Fruit fly (Drosophila melanogaster) S2 (cell line): ENCODE data around the gene Rev1.

Experiments
- CG8478 ChIP-seq: fragments of >200 bp; optimal IDR thresholded peaks from 2 replicates; lab custom pipeline; 2018
- CTCF ChIP-seq, 2 experiments: fragments of >200 bp; optimal IDR thresholded peaks; 2 replicates each; lab custom pipeline; 2018

DNA sequence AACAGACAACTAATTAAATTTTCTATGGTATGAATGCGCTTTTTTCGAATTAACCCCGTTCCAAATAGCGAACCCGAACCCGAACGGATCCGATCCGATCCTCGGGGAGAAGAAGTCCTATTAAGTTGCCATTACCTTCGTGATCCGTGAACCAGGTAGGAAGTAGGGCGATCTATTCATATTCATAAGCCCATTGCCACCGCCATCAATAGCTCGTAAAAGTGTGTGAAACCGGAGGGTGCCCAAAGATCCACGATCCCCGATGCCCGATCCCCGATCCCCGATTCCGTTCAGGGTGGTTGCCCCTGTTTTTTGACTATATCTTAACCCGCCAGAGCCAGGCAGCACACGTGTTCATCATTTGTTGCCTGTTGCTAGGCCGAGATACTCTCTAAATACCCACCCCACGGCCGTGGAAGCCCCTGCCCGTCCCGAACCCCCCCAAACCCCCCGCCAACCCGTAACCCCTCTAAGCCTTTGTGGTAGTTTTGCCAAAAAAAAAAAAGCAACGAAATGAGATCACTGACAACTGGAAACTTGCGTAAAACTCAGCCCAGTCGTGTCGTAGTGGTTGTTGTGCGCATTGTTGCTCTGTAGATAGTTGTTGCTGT lies 8.6 kb upstream of the Rev1 start:
- no peak for TF ChIP-seq CG8478 (lab: Kevin White, UChicago)
- TF ChIP-seq CTCF (optimal IDR thresholded peaks at IDR 0.05; lab: Kevin White, UChicago): no peak
